Worm (Caenorhabditis elegans): ENCODE data around the gene W02H5.2.

W02H5.2 gene

ce11 chrV:2684227-2684626 lies 45.1 kb downstream of the W02H5.2 start:
- TF ChIP-seq che-1 (tag; optimal IDR thresholded peaks at IDR 0.05), result no peak
- TF ChIP-seq ceh-6 (GFP tag; optimal IDR thresholded peaks at IDR 0.05), result no peak

- TF ChIP-seq ceh-48 (tag; optimal IDR thresholded peaks at IDR 0.05), result no peak
These were observed 49.4 kb downstream of the W02H5.2 start for ce11 chrV:2688562-2688961.

- no peak for TF ChIP-seq lin-11 (tag; optimal IDR thresholded peaks at IDR 0.05)
- TF ChIP-seq unc-3 (GFP tag; conservative IDR thresholded peaks at IDR 0.05), result no peak
- TF ChIP-seq unc-3 (tag; optimal IDR thresholded peaks at IDR 0.05), result no peak
- TF ChIP-seq elt-4 (tag; optimal IDR thresholded peaks at IDR 0.05), result no peak
- TF ChIP-seq elt-2 (tag; optimal IDR thresholded peaks at IDR 0.05), result no peak
- TF ChIP-seq npax-4 (tag; optimal IDR thresholded peaks at IDR 0.05), result no peak
- no peak for TF ChIP-seq ceh-45 (GFP tag; IDR thresholded peaks at IDR 0.05)
- no peak for TF ChIP-seq ceh-19 (GFP tag; optimal IDR thresholded peaks at IDR 0.05)
- no peak for TF ChIP-seq ztf-16 (tag; optimal IDR thresholded peaks at IDR 0.05)
- no peak for TF ChIP-seq ceh-9 (tag; optimal IDR thresholded peaks at IDR 0.05)
- no peak for TF ChIP-seq ama-1 (optimal IDR thresholded peaks at IDR 0.05)
- TF ChIP-seq fax-1 (tag; optimal IDR thresholded peaks at IDR 0.05), result no peak
- TF ChIP-seq K02D7.2 (tag; optimal IDR thresholded peaks at IDR 0.05), result no peak
- no peak for TF ChIP-seq pax-1 (tag; optimal IDR thresholded peaks at IDR 0.05)
- no peak for TF ChIP-seq fkh-10 (GFP tag; optimal IDR thresholded peaks at IDR 0.05)
- no peak for TF ChIP-seq sox-4 (tag; optimal IDR thresholded peaks at IDR 0.05)
- no peak for TF ChIP-seq hlh-30 (tag; optimal IDR thresholded peaks at IDR 0.05; ENCODE audit: insufficient read depth)
These were observed 51.3 kb downstream of the W02H5.2 start for ce11 chrV:2690478-2690877.

ce11 chrV:2690948-2691347 lies 51.8 kb downstream of the W02H5.2 start:
- TF ChIP-seq ceh-24 (tag; optimal IDR thresholded peaks at IDR 0.05), result no peak
- TF ChIP-seq nhr-11 (tag; optimal IDR thresholded peaks at IDR 0.05), result no peak
- TF ChIP-seq sdc-2 (tag; optimal IDR thresholded peaks at IDR 0.05), result no peak

ce11 chrV:2694389-2694788 lies 55.3 kb downstream of the W02H5.2 start, which contains the start of gene Y45G12B.2:
Y45G12B.2 (plus strand) TSS chrV:2694771.
- no peak for TF ChIP-seq ceh-34 (tag; optimal IDR thresholded peaks at IDR 0.05)
- TF ChIP-seq hlh-30 (tag; optimal IDR thresholded peaks at IDR 0.05; ENCODE audit: insufficient read depth), result peak; percentile 13
- TF ChIP-seq odd-2 (tag; optimal IDR thresholded peaks at IDR 0.05), result no peak
- no peak for TF ChIP-seq pha-2 (tag; optimal IDR thresholded peaks at IDR 0.05)
- peak; percentile 51 for TF ChIP-seq ceh-18 (tag; optimal IDR thresholded peaks at IDR 0.05)
- peak; percentile 78 for TF ChIP-seq nfya-1 (tag; optimal IDR thresholded peaks at IDR 0.05)
- peak; percentile 36 for TF ChIP-seq ceh-48 (tag; optimal IDR thresholded peaks at IDR 0.05)
- peak; percentile 15 for TF ChIP-seq tbx-2 (tag; optimal IDR thresholded peaks at IDR 0.05)
- peak; percentile 14 for TF ChIP-seq ztf-16 (tag; optimal IDR thresholded peaks at IDR 0.05)
- TF ChIP-seq ets-4 (tag; optimal IDR thresholded peaks at IDR 0.05), result no peak
- TF ChIP-seq ceh-31 (tag; optimal IDR thresholded peaks at IDR 0.05), result peak; percentile 36
- peak; percentile 4 for TF ChIP-seq ceh-30 (tag; optimal IDR thresholded peaks at IDR 0.05)
- TF ChIP-seq ceh-14 (tag; optimal IDR thresholded peaks at IDR 0.05), result no peak

ce11 chrV:2695935-2696334 lies 56.8 kb downstream of the W02H5.2 start, which contains the start of gene Y45G12B.3:
Y45G12B.3 (minus strand) TSS chrV:2696254.
- TF ChIP-seq unc-86 (tag; optimal IDR thresholded peaks at IDR 0.05) (no peak), tbx-7 (tag; optimal IDR thresholded peaks at IDR 0.05) (no peak), npax-4 (tag; optimal IDR thresholded peaks at IDR 0.05) (no peak), sox-2 (GFP tag; IDR thresholded peaks at IDR 0.05) (no peak), odd-2 (tag; optimal IDR thresholded peaks at IDR 0.05) (no peak), elt-4 (tag; optimal IDR thresholded peaks at IDR 0.05) (no peak), ahr-1 (tag; optimal IDR thresholded peaks at IDR 0.05) (no peak), pax-1 (tag; optimal IDR thresholded peaks at IDR 0.05) (no peak), ceh-22 (tag; optimal IDR thresholded peaks at IDR 0.05) (no peak), ceh-45 (GFP tag; IDR thresholded peaks at IDR 0.05) (no peak)
